Fruit fly (Drosophila melanogaster): ENCODE measurements around the gene CG15177.

Gene CG15177

DNA sequence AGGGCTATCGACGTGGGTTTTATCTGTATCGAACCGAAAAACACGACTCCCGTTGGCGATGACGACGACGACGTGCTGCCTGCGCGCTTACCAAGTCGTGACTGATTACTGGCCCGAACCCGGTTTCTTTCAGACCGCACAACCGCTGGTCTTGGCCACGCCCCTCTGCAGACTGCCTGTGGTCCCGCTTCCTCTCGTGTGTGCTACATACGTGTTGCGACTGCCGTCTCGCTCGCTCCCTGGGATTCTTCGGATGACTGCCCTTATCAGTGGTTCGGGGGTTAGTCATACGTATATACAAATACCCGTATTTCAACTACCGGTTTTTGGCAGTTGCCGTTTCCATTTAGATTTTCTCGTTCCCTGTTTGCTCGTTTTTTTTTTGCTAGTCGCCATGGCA, 49.4 kb upstream of the CG15177 start, which contains the start of gene lab (continued):
- TF ChIP-seq Aef1 (GFP tag; IDR thresholded peaks at IDR 0.05): no peak
- TF ChIP-seq CG17912 (GFP tag; optimal IDR thresholded peaks at IDR 0.05): no peak
- TF ChIP-seq pros (GFP tag; optimal IDR thresholded peaks at IDR 0.05): peak; percentile 33
- TF ChIP-seq HLHmδ (GFP tag; optimal IDR thresholded peaks at IDR 0.05): peak; percentile 61
- no peak for TF ChIP-seq Camta (GFP tag; optimal IDR thresholded peaks at IDR 0.05)
- no peak for TF ChIP-seq CG4730 (GFP tag; IDR thresholded peaks at IDR 0.05)
- TF ChIP-seq CG10147 (GFP tag; optimal IDR thresholded peaks at IDR 0.05): no peak
- no peak for TF ChIP-seq ash1 (GFP tag; optimal IDR thresholded peaks at IDR 0.05)
- TF ChIP-seq Rx (GFP tag; IDR thresholded peaks at IDR 0.05): no peak
- TF ChIP-seq ci (GFP tag; IDR thresholded peaks at IDR 0.05): no peak
- TF ChIP-seq Stat92E (GFP tag; optimal IDR thresholded peaks at IDR 0.05): no peak
- no peak for TF ChIP-seq CG3726 (GFP tag; IDR thresholded peaks at IDR 0.05)
- TF ChIP-seq gcm (GFP tag; optimal IDR thresholded peaks at IDR 0.05): peak; percentile 91
- TF ChIP-seq Nf-YB (GFP tag; optimal IDR thresholded peaks at IDR 0.05): peak; percentile 97
- TF ChIP-seq psq (GFP tag; optimal IDR thresholded peaks at IDR 0.05): no peak
- TF ChIP-seq CG11093 (GFP tag; IDR thresholded peaks at IDR 0.05): no peak
- TF ChIP-seq tna (GFP tag; IDR thresholded peaks at IDR 0.05; ENCODE audit: partially characterized antibody): no peak
- no peak for TF ChIP-seq tin (GFP tag; optimal IDR thresholded peaks at IDR 0.05)
- peak; percentile 10; the same call in 1 of the 2 replicates for TF ChIP-seq MBD-R2 (GFP tag; IDR thresholded peaks at IDR 0.05)
- no peak for TF ChIP-seq CkIIα-i1 (GFP tag; IDR thresholded peaks at IDR 0.05)
- TF ChIP-seq seq (GFP tag; IDR thresholded peaks at IDR 0.05): peak; percentile 73; the same call in 1 of the 2 replicates
- TF ChIP-seq jigr1 (GFP tag; IDR thresholded peaks at IDR 0.05): no peak
- no peak for TF ChIP-seq MESR4 (GFP tag; optimal IDR thresholded peaks at IDR 0.05)
- no peak for TF ChIP-seq cwo (GFP tag; optimal IDR thresholded peaks at IDR 0.05)
- TF ChIP-seq jing (GFP tag; optimal IDR thresholded peaks at IDR 0.05): peak; percentile 14
- no peak for TF ChIP-seq CG17568 (GFP tag; optimal IDR thresholded peaks at IDR 0.05)
- peak; percentile 55 for TF ChIP-seq CG3065 (GFP tag; optimal IDR thresholded peaks at IDR 0.05)
- no peak for TF ChIP-seq hth (optimal IDR thresholded peaks at IDR 0.05)
- no peak for TF ChIP-seq cas (GFP tag; IDR thresholded peaks at IDR 0.05)
- no peak for TF ChIP-seq zfh1 (GFP tag; IDR thresholded peaks at IDR 0.05)
- TF ChIP-seq ham (GFP tag; IDR thresholded peaks at IDR 0.05): no peak
- TF ChIP-seq CG3281 (GFP tag; optimal IDR thresholded peaks at IDR 0.05): no peak
- TF ChIP-seq lab (GFP tag; optimal IDR thresholded peaks at IDR 0.05): peak; percentile 85
- TF ChIP-seq CG8944 (GFP tag; optimal IDR thresholded peaks at IDR 0.05): no peak
- no peak for TF ChIP-seq fd96Cb (tag; optimal IDR thresholded peaks at IDR 0.05)
- TF ChIP-seq Sox100B (GFP tag; optimal IDR thresholded peaks at IDR 0.05): no peak
- no peak for TF ChIP-seq CG32772 (GFP tag; IDR thresholded peaks at IDR 0.05)
- no peak for TF ChIP-seq CG17361 (GFP tag; IDR thresholded peaks at IDR 0.05)
- no peak for TF ChIP-seq CG7928 (GFP tag; optimal IDR thresholded peaks at IDR 0.05)
- TF ChIP-seq Deaf1 (tag; optimal IDR thresholded peaks at IDR 0.05): peak; percentile 89
- TF ChIP-seq CG5245 (GFP tag; optimal IDR thresholded peaks at IDR 0.05): no peak
- TF ChIP-seq crol (GFP tag; IDR thresholded peaks at IDR 0.05): peak; percentile 50
- TF ChIP-seq Hmr (GFP tag; optimal IDR thresholded peaks at IDR 0.05): no peak
- TF ChIP-seq CG9817 (tag; optimal IDR thresholded peaks at IDR 0.05): no peak
- TF ChIP-seq HLH3B (GFP tag; IDR thresholded peaks at IDR 0.05): no peak
- TF ChIP-seq CG31388 (GFP tag; optimal IDR thresholded peaks at IDR 0.05): no peak
- no peak for TF ChIP-seq Atf3 (GFP tag; optimal IDR thresholded peaks at IDR 0.05)
- no peak for TF ChIP-seq HmgD (GFP tag; optimal IDR thresholded peaks at IDR 0.05)
- peak; percentile 20; the same call in 1 of the 2 replicates for TF ChIP-seq Bgb (GFP tag; IDR thresholded peaks at IDR 0.05; ENCODE audit: partially characterized antibody)
- no peak for TF ChIP-seq trem (tag; optimal IDR thresholded peaks at IDR 0.05)
- TF ChIP-seq p53 (GFP tag; optimal IDR thresholded peaks at IDR 0.05): no peak
- no peak for TF ChIP-seq CG6272 (GFP tag; IDR thresholded peaks at IDR 0.05)
